Worm (Caenorhabditis elegans) whole organism, mixed stage, embryonic: ENCODE measurements around the gene pdf-1.

Experiments used
- blmp-1 ChIP-seq: fragments of 150-350 bp; optimal IDR thresholded peaks from 2 replicates; lab custom pipeline; 2014; ENCODE audit warnings: missing biosample characterization, missing genetic modification characterization
- cnd-1 ChIP-seq: fragments of 200-800 bp; sonication (Bioruptor generic); optimal IDR thresholded peaks from 2 replicates; lab custom pipeline; 2018; ENCODE audit warnings: mild to moderate bottlenecking, missing genetic modification characterization, missing compliant biosample characterization
- elt-3 ChIP-seq: fragments of 150-350 bp; optimal IDR thresholded peaks from 2 replicates; lab custom pipeline; 2014; ENCODE audit warnings: missing biosample characterization, missing genetic modification characterization
- lin-13 ChIP-seq: fragments of 150-350 bp; optimal IDR thresholded peaks from 2 replicates; lab custom pipeline; 2014; ENCODE audit warnings: missing biosample characterization, missing genetic modification characterization
- mab-5 ChIP-seq: fragments of 150-350 bp; optimal IDR thresholded peaks from 2 replicates; lab custom pipeline; 2014; ENCODE audit warnings: missing biosample characterization, missing genetic modification characterization
- sem-2 ChIP-seq: fragments of 200-800 bp; sonication (Bioruptor generic); optimal IDR thresholded peaks from 2 replicates; lab custom pipeline; 2018; ENCODE audit warnings: mild to moderate bottlenecking, missing genetic modification characterization, missing compliant biosample characterization
- unc-39 ChIP-seq: fragments of 150-350 bp; optimal IDR thresholded peaks from 2 replicates; lab custom pipeline; 2014; ENCODE audit warnings: missing biosample characterization, missing genetic modification characterization
- unc-62 ChIP-seq: fragments of 150-350 bp; optimal IDR thresholded peaks from 2 replicates; lab custom pipeline; 2014; ENCODE audit warnings: missing biosample characterization, missing genetic modification reagents, missing genetic modification characterization

DNA sequence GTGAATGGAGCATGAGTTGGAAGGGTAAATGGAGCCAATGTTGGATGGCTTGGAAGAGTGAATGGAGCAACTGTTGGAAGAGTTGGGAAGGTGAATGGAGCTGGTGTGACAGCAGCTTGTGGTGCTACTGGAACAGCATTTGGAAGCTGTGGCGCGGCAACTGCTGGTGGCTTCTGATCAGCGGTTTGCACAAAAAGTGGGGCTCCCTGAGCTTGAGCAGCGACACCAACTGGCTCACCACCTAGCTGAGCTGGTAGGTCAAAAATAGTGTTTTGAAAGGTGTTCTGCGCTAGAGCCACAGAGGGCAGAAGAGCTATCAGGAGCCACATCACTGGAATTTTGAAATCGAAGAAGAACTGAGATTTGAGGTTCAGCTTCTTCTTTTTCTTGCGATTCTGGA lies 33.0 kb upstream of the pdf-1 start:
- TF ChIP-seq blmp-1 (tag; lab: Kevin White, UChicago): no peak
- TF ChIP-seq elt-3 (tag; lab: Kevin White, UChicago): no peak
- no peak for TF ChIP-seq unc-62 (GFP tag; lab: Kevin White, UChicago)
- no peak for TF ChIP-seq cnd-1
- no peak for TF ChIP-seq unc-39 (tag; lab: Kevin White, UChicago)
- no peak for TF ChIP-seq lin-13 (tag; lab: Kevin White, UChicago)
- TF ChIP-seq mab-5: no peak
- TF ChIP-seq sem-2: no peak
